Fruit fly (Drosophila melanogaster) whole organism, embryonic: ENCODE measurements around the gene dlp.

Source experiments
- CG10321 ChIP-seq: fragments of 200-800 bp; sonication (Bioruptor generic); IDR thresholded peaks from 2 replicates; pipeline ENCODE4 v1.3.6; 2022; ENCODE audit warnings: missing biosample characterization, missing genetic modification characterization
- CG10543 ChIP-seq: fragments of 200-800 bp; sonication (Bioruptor generic); optimal IDR thresholded peaks from 3 replicates; lab custom pipeline; 2017; ENCODE audit warnings: missing biosample characterization, mild to moderate bottlenecking, missing genetic modification characterization, moderate library complexity
- CG10654 ChIP-seq: fragments of 200-800 bp; sonication (Bioruptor generic); optimal IDR thresholded peaks from 2 replicates; lab custom pipeline; 2016; ENCODE audit warnings: missing biosample characterization, missing genetic modification characterization
- CG13287 ChIP-seq: fragments of 200-800 bp; sonication (Bioruptor generic); IDR thresholded peaks from 2 replicates; pipeline ENCODE4 v1.3.6; 2022; ENCODE audit warnings: missing biosample characterization, missing genetic modification characterization; ENCODE audit not compliant: partially characterized antibody
- CG14014 ChIP-seq: fragments of 200-800 bp; sonication (Bioruptor generic); IDR thresholded peaks from 2 replicates; pipeline ENCODE4 v1.3.6; 2022; ENCODE audit warnings: missing biosample characterization, missing genetic modification characterization
- CG14965 ChIP-seq: fragments of 200-800 bp; sonication (Bioruptor generic); optimal IDR thresholded peaks from 2 replicates; lab custom pipeline; 2016; ENCODE audit warnings: missing biosample characterization, missing genetic modification characterization, borderline replicate concordance
- CG15269 ChIP-seq: fragments of 200-800 bp; sonication (Bioruptor generic); optimal IDR thresholded peaks from 2 replicates; lab custom pipeline; 2018; ENCODE audit warnings: missing biosample characterization, mild to moderate bottlenecking, missing genetic modification characterization, moderate library complexity
- CG1603 ChIP-seq: fragments of 200-800 bp; sonication (Bioruptor generic); optimal IDR thresholded peaks from 2 replicates; lab custom pipeline; 2019; ENCODE audit warnings: missing biosample characterization, mild to moderate bottlenecking, missing genetic modification characterization, moderate library complexity
- CG17361 ChIP-seq: fragments of 200-800 bp; sonication (Bioruptor generic); IDR thresholded peaks from 3 replicates; pipeline ENCODE4 v1.3.6; 2022; ENCODE audit warnings: missing biosample characterization, missing genetic modification characterization
- CG18476 ChIP-seq: fragments of 200-800 bp; sonication (Bioruptor generic); optimal IDR thresholded peaks from 2 replicates; lab custom pipeline; 2016; ENCODE audit warnings: missing biosample characterization, mild to moderate bottlenecking, missing genetic modification characterization
- CG2116 ChIP-seq: fragments of 200-800 bp; sonication (Bioruptor generic); optimal IDR thresholded peaks from 3 replicates; lab custom pipeline; 2018; ENCODE audit warnings: missing biosample characterization, mild to moderate bottlenecking, missing genetic modification characterization
- CG2889 ChIP-seq: fragments of 200-800 bp; sonication (Bioruptor generic); IDR thresholded peaks from 3 replicates; pipeline ENCODE4 v1.3.6; 2022; ENCODE audit warnings: missing biosample characterization, missing genetic modification characterization
- CG3407 ChIP-seq: fragments of 200-800 bp; sonication (Bioruptor generic); optimal IDR thresholded peaks from 2 replicates; lab custom pipeline; 2018; ENCODE audit warnings: missing biosample characterization, mild to moderate bottlenecking, missing genetic modification characterization
- CG5245 ChIP-seq: fragments of 200-800 bp; sonication (Bioruptor generic); optimal IDR thresholded peaks from 3 replicates; lab custom pipeline; 2016; ENCODE audit warnings: missing biosample characterization, missing genetic modification characterization
- CG6254 ChIP-seq: fragments of 200-800 bp; sonication (Bioruptor generic); optimal IDR thresholded peaks from 3 replicates; lab custom pipeline; 2017; ENCODE audit warnings: mild to moderate bottlenecking, missing biosample characterization, missing genetic modification reagents, missing genetic modification characterization
- CG6683 ChIP-seq: fragments of 200-800 bp; sonication (Bioruptor generic); optimal IDR thresholded peaks from 2 replicates; lab custom pipeline; 2017; ENCODE audit warnings: missing biosample characterization, mild to moderate bottlenecking, missing genetic modification characterization, missing genetic modification reagents
- CG7372 ChIP-seq: fragments of 200-800 bp; sonication (Bioruptor generic); IDR thresholded peaks from 2 replicates; pipeline ENCODE4 v1.3.6; 2022; ENCODE audit warnings: missing biosample characterization, missing genetic modification characterization
- CG8290 ChIP-seq, 3 experiments: fragments of 200-800 bp; sonication (Bioruptor generic); optimal IDR thresholded peaks; 2 replicates each; lab custom pipeline; 2016 to 2019; ENCODE audit warnings: missing biosample characterization in 3 of 3, missing genetic modification characterization in 3 of 3, mild to moderate bottlenecking in 2 of 3, moderate library complexity in 1 of 3
- CG9609 ChIP-seq: fragments of 200-800 bp; sonication (Bioruptor generic); optimal IDR thresholded peaks from 3 replicates; lab custom pipeline; 2016; ENCODE audit warnings: missing biosample characterization, missing genetic modification characterization
- CHES-1-like ChIP-seq: fragments of 200-800 bp; sonication (Bioruptor generic); optimal IDR thresholded peaks from 2 replicates; lab custom pipeline; 2016; ENCODE audit warnings: missing biosample characterization, missing genetic modification characterization
- D19B ChIP-seq: fragments of 200-800 bp; sonication (Bioruptor generic); optimal IDR thresholded peaks from 2 replicates; lab custom pipeline; 2017; ENCODE audit warnings: missing biosample characterization, mild to moderate bottlenecking, missing genetic modification characterization
- Doc2 ChIP-seq: fragments of 200-800 bp; sonication (Bioruptor generic); IDR thresholded peaks from 2 replicates; pipeline ENCODE4 v1.3.6; 2022; ENCODE audit warnings: missing biosample characterization, missing genetic modification characterization
- Ets65A ChIP-seq: fragments of 200-800 bp; sonication (Bioruptor generic); peaks from one replicate; lab custom pipeline; 2016; ENCODE audit warnings: missing biosample characterization, missing genetic modification characterization
- Gug ChIP-seq: fragments of 200-800 bp; sonication (Bioruptor generic); IDR thresholded peaks from 4 replicates; pipeline ENCODE4 v1.3.6; 2022; ENCODE audit warnings: missing biosample characterization, missing genetic modification characterization
- Hsf ChIP-seq: fragments of 200-800 bp; sonication (Bioruptor generic); optimal IDR thresholded peaks from 3 replicates; lab custom pipeline; 2016; ENCODE audit warnings: missing biosample characterization, missing genetic modification characterization
- Jarid2 ChIP-seq: fragments of 200-800 bp; sonication (Bioruptor generic); optimal IDR thresholded peaks from 3 replicates; lab custom pipeline; 2017; ENCODE audit warnings: mild to moderate bottlenecking, missing biosample characterization, missing genetic modification reagents, missing genetic modification characterization
- Lpt ChIP-seq: fragments of >200 bp; optimal IDR thresholded peaks from 2 replicates; lab custom pipeline; 2018; ENCODE audit warnings: missing biosample characterization, missing genetic modification characterization
- Nf-YA ChIP-seq: fragments of 200-800 bp; sonication (Bioruptor generic); IDR thresholded peaks from 2 replicates; pipeline ENCODE4 v1.3.6; 2022; ENCODE audit warnings: missing biosample characterization, missing genetic modification characterization
- NfI ChIP-seq: fragments of 200-800 bp; sonication (Bioruptor generic); optimal IDR thresholded peaks from 3 replicates; lab custom pipeline; 2018; ENCODE audit warnings: missing biosample characterization, mild to moderate bottlenecking, missing genetic modification characterization, moderate library complexity
- Opbp ChIP-seq: fragments of 200-800 bp; sonication (Bioruptor generic); IDR thresholded peaks from 3 replicates; pipeline ENCODE4 v1.3.6; 2022; ENCODE audit warnings: missing biosample characterization, missing genetic modification characterization; ENCODE audit not compliant: partially characterized antibody
- Scr ChIP-seq: fragments of 200-800 bp; sonication (Bioruptor generic); IDR thresholded peaks from 2 replicates; pipeline ENCODE4 v1.3.6; 2022; ENCODE audit warnings: missing biosample characterization, missing genetic modification characterization; ENCODE audit not compliant: partially characterized antibody
- ara ChIP-seq: fragments of 200-800 bp; sonication (Bioruptor generic); IDR thresholded peaks from 2 replicates; pipeline ENCODE4 v1.3.6; 2022; ENCODE audit warnings: missing biosample characterization, missing genetic modification characterization
- az2 ChIP-seq: fragments of 200-800 bp; sonication (Bioruptor generic); optimal IDR thresholded peaks from 3 replicates; lab custom pipeline; 2016; ENCODE audit warnings: missing biosample characterization, missing genetic modification characterization
- en ChIP-seq: fragments of 200-800 bp; sonication (Bioruptor generic); optimal IDR thresholded peaks from 2 replicates; lab custom pipeline; 2016; ENCODE audit warnings: missing biosample characterization, missing genetic modification characterization
- eve ChIP-seq, 2 experiments: fragments of >200 bp; optimal IDR thresholded peaks; 2 replicates each; lab custom pipeline; 2017; ENCODE audit warnings: missing biosample characterization in 2 of 2, missing genetic modification characterization in 2 of 2
- gcm2 ChIP-seq: fragments of 200-800 bp; sonication (Bioruptor generic); optimal IDR thresholded peaks from 2 replicates; lab custom pipeline; 2016; ENCODE audit warnings: missing biosample characterization, missing genetic modification characterization
- grn ChIP-seq: fragments of 200-800 bp; sonication (Bioruptor generic); optimal IDR thresholded peaks from 3 replicates; lab custom pipeline; 2017; ENCODE audit warnings: missing biosample characterization, missing genetic modification characterization
- her ChIP-seq: fragments of 200-800 bp; sonication (Bioruptor generic); optimal IDR thresholded peaks from 2 replicates; lab custom pipeline; 2016; ENCODE audit warnings: missing biosample characterization, missing genetic modification characterization
- ind ChIP-seq: fragments of 200-800 bp; sonication (Bioruptor generic); optimal IDR thresholded peaks from 3 replicates; lab custom pipeline; 2016; ENCODE audit warnings: missing biosample characterization, missing genetic modification characterization
- jigr1 ChIP-seq: fragments of 200-800 bp; sonication (Bioruptor generic); IDR thresholded peaks from 3 replicates; pipeline ENCODE4 v1.3.6; 2022; ENCODE audit warnings: missing biosample characterization, missing genetic modification characterization
- klu ChIP-seq: fragments of 200-800 bp; sonication (Bioruptor generic); IDR thresholded peaks from 2 replicates; pipeline ENCODE4 v1.3.6; 2022; ENCODE audit warnings: missing biosample characterization, missing genetic modification characterization
- luna ChIP-seq: fragments of 200-800 bp; sonication (Bioruptor generic); optimal IDR thresholded peaks from 2 replicates; lab custom pipeline; 2016; ENCODE audit warnings: missing biosample characterization, missing genetic modification characterization
- pita ChIP-seq: fragments of 200-800 bp; sonication (Bioruptor generic); optimal IDR thresholded peaks from 2 replicates; lab custom pipeline; 2017; ENCODE audit warnings: missing biosample characterization, mild to moderate bottlenecking, missing genetic modification characterization
- run ChIP-seq: fragments of 200-800 bp; sonication (Bioruptor generic); optimal IDR thresholded peaks from 3 replicates; lab custom pipeline; 2018; ENCODE audit warnings: missing biosample characterization, mild to moderate bottlenecking, missing genetic modification characterization
- sd ChIP-seq: fragments of 200-800 bp; sonication (Bioruptor generic); optimal IDR thresholded peaks from 3 replicates; lab custom pipeline; 2018; ENCODE audit warnings: missing biosample characterization, mild to moderate bottlenecking, missing genetic modification characterization, moderate library complexity
- slp2 ChIP-seq: fragments of 200-800 bp; sonication (Bioruptor generic); optimal IDR thresholded peaks from 2 replicates; lab custom pipeline; 2016; ENCODE audit warnings: missing biosample characterization, missing genetic modification characterization
- sob ChIP-seq: fragments of 200-800 bp; sonication (Bioruptor generic); IDR thresholded peaks from 2 replicates; pipeline ENCODE4 v1.3.6; 2022; ENCODE audit warnings: missing biosample characterization, missing genetic modification characterization
- tin ChIP-seq: fragments of 200-800 bp; sonication (Bioruptor generic); optimal IDR thresholded peaks from 3 replicates; lab custom pipeline; 2016; ENCODE audit warnings: missing biosample characterization, missing genetic modification characterization
- toy ChIP-seq: fragments of 200-800 bp; sonication (Bioruptor generic); IDR thresholded peaks from 2 replicates; pipeline ENCODE4 v1.3.6; 2022; ENCODE audit warnings: missing biosample characterization, missing genetic modification characterization
- wek ChIP-seq: fragments of 200-800 bp; sonication (Bioruptor generic); optimal IDR thresholded peaks from 3 replicates; lab custom pipeline; 2018; ENCODE audit warnings: missing biosample characterization, mild to moderate bottlenecking, missing genetic modification characterization, moderate library complexity

Gene dlp

dm6 chr3L:14661567-14662258 is 29.3 kb downstream of the dlp start (continued):
- TF ChIP-seq CG2889 (GFP tag; lab: Robert Waterston, UW) (peak; percentile 62; the same call in 1 of the 3 replicates), CG9609 (peak; percentile 73), toy (peak; percentile 56; the same call in 1 of the 2 replicates), az2 (GFP tag; lab: Kevin White, UChicago) (peak; percentile 80), gcm2 (GFP tag; lab: Kevin White, UChicago) (peak; percentile 56), ara (GFP tag; lab: Robert Waterston, UW) (peak; percentile 87), Doc2 (GFP tag; lab: Robert Waterston, UW) (no peak), luna (GFP tag; lab: Kevin White, UChicago) (no peak), CG15269 (peak; percentile 86), Lpt (GFP tag; lab: Kevin White, UChicago) (no peak), klu (GFP tag; lab: Robert Waterston, UW) (peak; percentile 59), CG8290 (GFP tag; optimal IDR thresholded peaks at IDR 0.05; lab: Kevin White, UChicago) (peak; percentile 35), CG8290 (tag; optimal IDR thresholded peaks at IDR 0.05; lab: Kevin White, UChicago) (peak in 1 of 2 experiments; percentile 46), ind (peak; percentile 71), Jarid2 (no peak), jigr1 (0 out of 3 replicates have a peak, but pooled peaks have one; percentile 39), Ets65A (peak; percentile 95), CG5245 (GFP tag; lab: Kevin White, UChicago) (peak; percentile 27), CG3407 (GFP tag; lab: Kevin White, UChicago) (peak; percentile 53), CG2116 (GFP tag; lab: Kevin White, UChicago) (peak; percentile 24), run (tag; lab: Kevin White, UChicago) (peak; percentile 61), CG6683 (peak; percentile 66), eve (GFP tag; optimal IDR thresholded peaks at IDR 0.05; lab: Kevin White, UChicago) (peak in 1 of 2 experiments; percentile 92), wek (GFP tag; lab: Kevin White, UChicago) (peak; percentile 35), CHES-1-like (GFP tag; lab: Kevin White, UChicago) (peak; percentile 83), tin (GFP tag; lab: Kevin White, UChicago) (peak; percentile 38), CG18476 (peak; percentile 60), sob (peak; percentile 86), CG10543 (GFP tag; lab: Kevin White, UChicago) (peak; percentile 60), Scr (GFP tag; lab: Robert Waterston, UW) (no peak), CG7372 (GFP tag; lab: Robert Waterston, UW) (peak; percentile 54), CG10654 (peak; percentile 64), sd (tag; lab: Kevin White, UChicago) (peak; percentile 63), slp2 (GFP tag; lab: Kevin White, UChicago) (peak; percentile 74), CG17361 (GFP tag; lab: Robert Waterston, UW) (peak; percentile 80), CG14965 (GFP tag; lab: Kevin White, UChicago) (no peak), CG1603 (tag; lab: Kevin White, UChicago) (peak; percentile 76), her (GFP tag; lab: Kevin White, UChicago) (peak; percentile 62), Nf-YA (GFP tag; lab: Robert Waterston, UW) (peak; percentile 65), Hsf (GFP tag; lab: Kevin White, UChicago) (peak; percentile 75), D19B (no peak), pita (GFP tag; lab: Kevin White, UChicago) (no peak), CG14014 (peak; percentile 86), CG10321 (GFP tag; lab: Robert Waterston, UW) (no peak; the same call in 1 of the 2 replicates), CG6254 (GFP tag; lab: Kevin White, UChicago) (peak; percentile 21), grn (GFP tag; lab: Kevin White, UChicago) (no peak), en (GFP tag; lab: Kevin White, UChicago) (peak; percentile 62), NfI (GFP tag; lab: Kevin White, UChicago) (peak; percentile 76), Opbp (GFP tag; lab: Robert Waterston, UW) (no peak), Gug (peak; percentile 82), CG13287 (GFP tag; lab: Robert Waterston, UW) (no peak)
